Worm (Caenorhabditis elegans) whole organism, late embryonic: ENCODE data around the gene rabx-5.

ENCODE experiments used
- C38D4.7 ChIP-seq: fragments of 200-800 bp; sonication (Bioruptor generic); optimal IDR thresholded peaks from 2 replicates; lab custom pipeline; 2018; ENCODE audit warnings: mild to moderate bottlenecking, missing genetic modification characterization, moderate library complexity, missing compliant biosample characterization
- F13H6.1 ChIP-seq: sonication (generic microtip); optimal IDR thresholded peaks from 2 replicates; lab custom pipeline; 2016; ENCODE audit warnings: missing genetic modification characterization, missing compliant biosample characterization
- K02D7.2 ChIP-seq: sonication (generic microtip); optimal IDR thresholded peaks from 2 replicates; lab custom pipeline; 2017; ENCODE audit warnings: mild to moderate bottlenecking, missing genetic modification characterization, missing compliant biosample characterization
- K09A11.1 ChIP-seq: sonication (generic microtip); optimal IDR thresholded peaks from 2 replicates; lab custom pipeline; 2017; ENCODE audit warnings: antibody characterized with exemption, mild to moderate bottlenecking, missing genetic modification characterization, missing compliant biosample characterization; ENCODE audit not compliant: insufficient read depth
- T23F11.4 ChIP-seq: fragments of 200-800 bp; sonication (Bioruptor generic); optimal IDR thresholded peaks from 2 replicates; lab custom pipeline; 2018; ENCODE audit warnings: mild to moderate bottlenecking, missing genetic modification characterization, missing compliant biosample characterization
- ahr-1 ChIP-seq: sonication (generic microtip); optimal IDR thresholded peaks from 2 replicates; lab custom pipeline; 2016; ENCODE audit warnings: missing genetic modification characterization, missing compliant biosample characterization
- ama-1 ChIP-seq: fragments of 150-350 bp; optimal IDR thresholded peaks from 2 replicates; lab custom pipeline; 2014
- ceh-14 ChIP-seq: sonication (generic microtip); optimal IDR thresholded peaks from 2 replicates; lab custom pipeline; 2016; ENCODE audit warnings: missing genotype, missing genetic modification characterization, missing compliant biosample characterization
- ceh-18 ChIP-seq: sonication (generic microtip); optimal IDR thresholded peaks from 2 replicates; lab custom pipeline; 2016; ENCODE audit warnings: missing genetic modification characterization, missing compliant biosample characterization
- ceh-19 ChIP-seq: fragments of 200-800 bp; sonication (Bioruptor generic); optimal IDR thresholded peaks from 2 replicates; lab custom pipeline; 2018; ENCODE audit warnings: mild to moderate bottlenecking, missing genetic modification characterization, missing compliant biosample characterization
- ceh-24 ChIP-seq: sonication (generic microtip); optimal IDR thresholded peaks from 2 replicates; lab custom pipeline; 2016; ENCODE audit warnings: mild to moderate bottlenecking, missing genetic modification characterization, missing compliant biosample characterization
- ceh-30 ChIP-seq: fragments of 150-350 bp; optimal IDR thresholded peaks from 2 replicates; lab custom pipeline; 2014; ENCODE audit warnings: missing biosample characterization, missing genetic modification characterization
- ceh-31 ChIP-seq: sonication (generic microtip); optimal IDR thresholded peaks from 2 replicates; lab custom pipeline; 2016; ENCODE audit warnings: missing genetic modification characterization, missing compliant biosample characterization
- ceh-45 ChIP-seq: fragments of 200-800 bp; sonication (Bioruptor generic); IDR thresholded peaks from 2 replicates; pipeline ENCODE4 v1.3.6; 2022; ENCODE audit warnings: missing genetic modification reagents, missing genetic modification characterization, missing compliant biosample characterization
- ceh-48 ChIP-seq: sonication (generic microtip); optimal IDR thresholded peaks from 2 replicates; lab custom pipeline; 2016; ENCODE audit warnings: missing genetic modification characterization, inconsistent platforms, missing compliant biosample characterization
- ceh-6 ChIP-seq: fragments of 200-800 bp; sonication (Bioruptor generic); optimal IDR thresholded peaks from 2 replicates; lab custom pipeline; 2018; ENCODE audit warnings: mild to moderate bottlenecking, missing genetic modification characterization, missing compliant biosample characterization
- ceh-9 ChIP-seq: sonication (generic microtip); optimal IDR thresholded peaks from 2 replicates; lab custom pipeline; 2016; ENCODE audit warnings: mild to moderate bottlenecking, missing genetic modification characterization, inconsistent platforms, missing compliant biosample characterization
- dmd-4 ChIP-seq: sonication (generic microtip); optimal IDR thresholded peaks from 2 replicates; lab custom pipeline; 2016; ENCODE audit warnings: borderline replicate concordance, missing genetic modification characterization, missing compliant biosample characterization
- dve-1 ChIP-seq: sonication (generic microtip); optimal IDR thresholded peaks from 2 replicates; lab custom pipeline; 2017; ENCODE audit warnings: antibody characterized with exemption, mild to moderate bottlenecking, missing genetic modification characterization, missing compliant biosample characterization
- elt-2 ChIP-seq: sonication (generic microtip); optimal IDR thresholded peaks from 2 replicates; lab custom pipeline; 2016; ENCODE audit warnings: missing genetic modification reagents, missing genetic modification characterization, missing compliant biosample characterization
- elt-4 ChIP-seq: sonication (generic microtip); optimal IDR thresholded peaks from 2 replicates; lab custom pipeline; 2016; ENCODE audit warnings: missing genetic modification characterization, missing compliant biosample characterization
- eyg-1 ChIP-seq: sonication (generic microtip); optimal IDR thresholded peaks from 2 replicates; lab custom pipeline; 2016; ENCODE audit warnings: missing genotype, missing genetic modification characterization, missing compliant biosample characterization
- fax-1 ChIP-seq: sonication (generic microtip); optimal IDR thresholded peaks from 2 replicates; lab custom pipeline; 2016; ENCODE audit warnings: missing genotype, missing genetic modification characterization, missing compliant biosample characterization
- fkh-10 ChIP-seq: fragments of 150-350 bp; optimal IDR thresholded peaks from 2 replicates; lab custom pipeline; 2014; ENCODE audit warnings: missing biosample characterization, missing genetic modification reagents, missing genetic modification characterization
- fkh-6 ChIP-seq: sonication (generic microtip); optimal IDR thresholded peaks from 2 replicates; lab custom pipeline; 2016; ENCODE audit warnings: missing genetic modification characterization, missing compliant biosample characterization
- hlh-13 ChIP-seq: fragments of 200-800 bp; sonication (Bioruptor generic); optimal IDR thresholded peaks from 2 replicates; lab custom pipeline; 2018; ENCODE audit warnings: mild to moderate bottlenecking, missing genetic modification characterization, missing compliant biosample characterization
- hlh-30 ChIP-seq: sonication (generic microtip); optimal IDR thresholded peaks from 2 replicates; lab custom pipeline; 2017; ENCODE audit warnings: antibody characterized with exemption, missing genetic modification characterization, missing compliant biosample characterization; ENCODE audit not compliant: insufficient read depth
- hlh-6 ChIP-seq: sonication (generic microtip); optimal IDR thresholded peaks from 2 replicates; lab custom pipeline; 2016; ENCODE audit warnings: missing genotype, missing genetic modification characterization, missing compliant biosample characterization
- hlh-8 ChIP-seq: sonication (generic microtip); optimal IDR thresholded peaks from 2 replicates; lab custom pipeline; 2016; ENCODE audit warnings: missing genotype, missing genetic modification characterization, missing compliant biosample characterization
- lim-6 ChIP-seq: sonication (generic microtip); optimal IDR thresholded peaks from 2 replicates; lab custom pipeline; 2016; ENCODE audit warnings: missing genetic modification characterization, missing compliant biosample characterization
- madf-2 ChIP-seq: sonication (generic microtip); optimal IDR thresholded peaks from 2 replicates; lab custom pipeline; 2017; ENCODE audit warnings: missing genetic modification characterization, missing compliant biosample characterization
- mec-3 ChIP-seq: sonication (generic microtip); optimal IDR thresholded peaks from 2 replicates; lab custom pipeline; 2016; ENCODE audit warnings: borderline replicate concordance, missing genetic modification characterization, missing compliant biosample characterization
- nhr-11 ChIP-seq: fragments of 150-350 bp; optimal IDR thresholded peaks from 2 replicates; lab custom pipeline; 2014; ENCODE audit warnings: missing biosample characterization, missing genetic modification characterization
- nhr-232 ChIP-seq: sonication (generic microtip); optimal IDR thresholded peaks from 2 replicates; lab custom pipeline; 2016; ENCODE audit warnings: missing genetic modification characterization, missing compliant biosample characterization
- pag-3 ChIP-seq: sonication (generic microtip); optimal IDR thresholded peaks from 2 replicates; lab custom pipeline; 2016; ENCODE audit warnings: missing compliant biosample characterization, missing genetic modification characterization, borderline replicate concordance
- pat-9 ChIP-seq: fragments of 200-800 bp; sonication (Bioruptor generic); optimal IDR thresholded peaks from 2 replicates; lab custom pipeline; 2018; ENCODE audit warnings: mild to moderate bottlenecking, missing genetic modification characterization, moderate library complexity, missing compliant biosample characterization
- pax-1 ChIP-seq: fragments of 150-350 bp; optimal IDR thresholded peaks from 2 replicates; lab custom pipeline; 2014; ENCODE audit warnings: missing biosample characterization, missing genetic modification characterization
- pha-2 ChIP-seq: sonication (generic microtip); optimal IDR thresholded peaks from 2 replicates; lab custom pipeline; 2017; ENCODE audit warnings: mild to moderate bottlenecking, missing genetic modification characterization, missing compliant biosample characterization
- pros-1 ChIP-seq: fragments of 150-350 bp; optimal IDR thresholded peaks from 2 replicates; lab custom pipeline; 2014; ENCODE audit warnings: missing biosample characterization, missing genetic modification reagents, missing genetic modification characterization
- ref-2 ChIP-seq: sonication (generic microtip); optimal IDR thresholded peaks from 2 replicates; lab custom pipeline; 2016; ENCODE audit warnings: missing genetic modification characterization, missing compliant biosample characterization
- tbx-7 ChIP-seq: sonication (generic microtip); optimal IDR thresholded peaks from 2 replicates; lab custom pipeline; 2016; ENCODE audit warnings: missing genotype, missing genetic modification characterization, missing compliant biosample characterization
- ttx-3 ChIP-seq: sonication (generic microtip); optimal IDR thresholded peaks from 2 replicates; lab custom pipeline; 2016; ENCODE audit warnings: missing genetic modification reagents, missing genetic modification characterization, missing compliant biosample characterization
- unc-3 ChIP-seq, 2 experiments: fragments of 200-800 bp in 1 of 2; sonication (Bioruptor generic) in 1 of 2; sonication (generic microtip) in 1 of 2; conservative IDR thresholded peaks in 1 of 2; optimal IDR thresholded peaks in 1 of 2; 2 replicates each; pipeline versions ENCODE4 v1.3.6 to Lab custom; 2016 to 2022; ENCODE audit warnings: missing compliant biosample characterization in 2 of 2, missing genetic modification characterization in 2 of 2, missing genetic modification reagents in 1 of 2
- unc-42 ChIP-seq: sonication (generic microtip); optimal IDR thresholded peaks from 2 replicates; lab custom pipeline; 2016; ENCODE audit warnings: missing genotype, missing genetic modification characterization, missing compliant biosample characterization
- unc-55 ChIP-seq: sonication (generic microtip); optimal IDR thresholded peaks from 2 replicates; lab custom pipeline; 2017; ENCODE audit warnings: missing biosample characterization, missing genetic modification reagents, missing genetic modification characterization
- unc-86 ChIP-seq: sonication (generic microtip); optimal IDR thresholded peaks from 2 replicates; lab custom pipeline; 2016; ENCODE audit warnings: missing genetic modification characterization, missing compliant biosample characterization
- zip-5 ChIP-seq: sonication (generic microtip); optimal IDR thresholded peaks from 2 replicates; lab custom pipeline; 2016; ENCODE audit warnings: missing genetic modification characterization, missing compliant biosample characterization
- ztf-16 ChIP-seq: sonication (generic microtip); optimal IDR thresholded peaks from 2 replicates; lab custom pipeline; 2017; ENCODE audit warnings: missing genetic modification characterization, missing compliant biosample characterization

The rabx-5 gene

ce11 chrIII:10646094-10646493 lies 40.9 kb downstream of the rabx-5 start, which contains the start of gene orc-4:
Gene orc-4, plus strand, starts transcription at chrIII:10646170.
- TF ChIP-seq ceh-6 (GFP tag; lab: Kevin White, UChicago) (no peak), pha-2 (tag; lab: Kevin White, UChicago) (no peak), zip-5 (no peak), dmd-4 (no peak), ceh-18 (tag; lab: Kevin White, UChicago) (no peak), hlh-30 (tag; lab: Kevin White, UChicago) (no peak), K02D7.2 (tag; lab: Kevin White, UChicago) (no peak), ceh-48 (tag; lab: Kevin White, UChicago) (no peak)

- no peak for TF ChIP-seq ztf-16 (tag; lab: Kevin White, UChicago)
- TF ChIP-seq ttx-3 (tag; lab: Kevin White, UChicago), result no peak
- TF ChIP-seq fkh-10, result no peak
- no peak for TF ChIP-seq tbx-7 (tag; lab: Kevin White, UChicago)
- TF ChIP-seq ama-1 (lab: Kevin White, UChicago), result no peak
- no peak for TF ChIP-seq ref-2 (tag; lab: Kevin White, UChicago)
- no peak for TF ChIP-seq K09A11.1
- TF ChIP-seq F13H6.1 (tag; lab: Kevin White, UChicago), result no peak
- no peak for TF ChIP-seq pag-3 (tag; lab: Kevin White, UChicago)
- no peak for TF ChIP-seq fax-1
- TF ChIP-seq elt-2 (tag; lab: Kevin White, UChicago), result no peak
- TF ChIP-seq ahr-1 (tag; lab: Kevin White, UChicago), result no peak
- no peak for TF ChIP-seq madf-2 (tag; lab: Kevin White, UChicago)
- TF ChIP-seq unc-55 (GFP tag; lab: Kevin White, UChicago), result no peak
- no peak for TF ChIP-seq ceh-45
Observed at ce11 chrIII:10649219-10649618, 44.1 kb downstream of the rabx-5 start, which contains the start of gene emg-1. Gene emg-1, plus strand, starts transcription at chrIII:10649519.

- TF ChIP-seq ceh-31 (peak; percentile 67), ama-1 (lab: Kevin White, UChicago) (no peak), pat-9 (tag; lab: Kevin White, UChicago) (no peak), hlh-30 (tag; lab: Kevin White, UChicago) (peak; percentile 80), hlh-13 (GFP tag; lab: Kevin White, UChicago) (no peak), elt-4 (tag; lab: Kevin White, UChicago) (no peak), fax-1 (no peak), mec-3 (tag; lab: Kevin White, UChicago) (no peak), hlh-6 (tag; lab: Kevin White, UChicago) (no peak), ceh-24 (tag; lab: Kevin White, UChicago) (no peak), dve-1 (tag; lab: Kevin White, UChicago) (peak; percentile 12), K09A11.1 (no peak), ttx-3 (tag; lab: Kevin White, UChicago) (no peak), ceh-9 (no peak), C38D4.7 (GFP tag; lab: Kevin White, UChicago) (no peak), ceh-19 (peak; percentile 16), nhr-232 (no peak), ceh-14 (tag; lab: Kevin White, UChicago) (no peak), ceh-30 (tag; lab: Kevin White, UChicago) (no peak), pha-2 (tag; lab: Kevin White, UChicago) (no peak), pros-1 (tag; lab: Kevin White, UChicago) (no peak), ahr-1 (tag; lab: Kevin White, UChicago) (no peak), F13H6.1 (tag; lab: Kevin White, UChicago) (no peak), dmd-4 (no peak), eyg-1 (tag; lab: Kevin White, UChicago) (no peak), pax-1 (tag; lab: Kevin White, UChicago) (no peak), nhr-11 (tag; lab: Kevin White, UChicago) (no peak), lim-6 (tag; lab: Kevin White, UChicago) (no peak), elt-2 (tag; lab: Kevin White, UChicago) (no peak), unc-3 (GFP tag; conservative IDR thresholded peaks at IDR 0.05; lab: Robert Waterston, UW) (no peak), unc-3 (tag; optimal IDR thresholded peaks at IDR 0.05; lab: Kevin White, UChicago) (no peak), fkh-6 (tag; lab: Kevin White, UChicago) (no peak), T23F11.4 (GFP tag; lab: Kevin White, UChicago) (no peak), hlh-8 (no peak), unc-42 (tag; lab: Kevin White, UChicago) (peak; percentile 14), madf-2 (tag; lab: Kevin White, UChicago) (no peak), unc-86 (tag; lab: Kevin White, UChicago) (no peak)
Observed at ce11 chrIII:10651634-10652033, 46.5 kb downstream of the rabx-5 start.
